Worm (Caenorhabditis elegans): Measurements from ENCODE around the gene C05G5.2.
A peak's percentile ranks its signal among the peaks of the same experiment; 100 is the strongest.

C05G5.2 gene

DNA sequence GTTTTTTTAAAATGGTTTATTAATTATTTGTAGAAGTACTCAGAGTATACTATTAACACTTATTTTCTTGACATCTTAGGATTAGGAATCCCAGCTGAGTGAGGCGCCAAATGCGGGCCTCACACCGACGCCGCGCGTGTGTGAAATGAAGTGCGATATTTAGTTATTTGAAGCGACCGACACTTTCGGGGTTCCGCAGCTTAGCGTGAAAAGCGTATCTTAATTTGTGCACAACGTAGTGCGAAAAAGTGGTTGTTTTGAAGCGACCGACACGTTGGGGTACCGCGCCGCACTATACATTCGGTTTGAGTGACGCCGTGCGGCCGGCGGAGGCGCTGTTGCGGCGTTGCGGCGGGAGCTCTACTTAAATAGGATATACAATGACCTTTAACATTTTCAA lies 42.2 kb upstream of the C05G5.2 start:
- TF ChIP-seq efl-1 (optimal IDR thresholded peaks at IDR 0.05): no peak
- peak in 1 of 2 experiments; percentile 9 for TF ChIP-seq efl-1 (GFP tag; optimal IDR thresholded peaks at IDR 0.05 in 1 of 2)
- peak; percentile 74 for TF ChIP-seq snpc-4 (tag; optimal IDR thresholded peaks at IDR 0.05)
- no peak for TF ChIP-seq isw-1 (GFP tag; IDR thresholded peaks at IDR 0.05)

ce11 chrX:14706698-14707285 lies 40.3 kb upstream of the C05G5.2 start, which contains the start of gene tmem-184:
Gene tmem-184, minus strand, starts transcription at chrX:14706861.
- no peak for TF ChIP-seq ceh-90 (tag; optimal IDR thresholded peaks at IDR 0.05)
- TF ChIP-seq elt-2 (tag; optimal IDR thresholded peaks at IDR 0.05): peak; percentile 9
- TF ChIP-seq zip-4 (GFP tag; optimal IDR thresholded peaks at IDR 0.05): no peak
- TF ChIP-seq fkh-8 (tag; optimal IDR thresholded peaks at IDR 0.05): no peak
- no peak for TF ChIP-seq swsn-7 (tag; optimal IDR thresholded peaks at IDR 0.05)
- peak in 2 of 6 experiments; percentile 7 to 26 for TF ChIP-seq elt-3 (tag; optimal IDR thresholded peaks at IDR 0.05)
- TF ChIP-seq efl-1 (optimal IDR thresholded peaks at IDR 0.05): no peak
- peak in 1 of 2 experiments; percentile 86 for TF ChIP-seq efl-1 (GFP tag; optimal IDR thresholded peaks at IDR 0.05 in 1 of 2)
- TF ChIP-seq nhr-71 (tag; optimal IDR thresholded peaks at IDR 0.05): peak; percentile 9
- TF ChIP-seq fkh-10 (GFP tag; optimal IDR thresholded peaks at IDR 0.05): no peak
- peak; percentile 57 for TF ChIP-seq lin-14 (GFP tag; optimal IDR thresholded peaks at IDR 0.05)
- no peak for TF ChIP-seq mep-1 (tag; optimal IDR thresholded peaks at IDR 0.05)
- no peak for TF ChIP-seq fkh-4 (tag; optimal IDR thresholded peaks at IDR 0.05; ENCODE audit: borderline replicate concordance)
- TF ChIP-seq dsc-1 (tag; optimal IDR thresholded peaks at IDR 0.05): peak; percentile 62
- TF ChIP-seq nhr-85 (tag): peak; percentile 64
- peak in 1 of 2 experiments; percentile 39 for TF ChIP-seq lin-35 (GFP tag; optimal IDR thresholded peaks at IDR 0.05)
- TF ChIP-seq grh-1 (GFP tag; IDR thresholded peaks at IDR 0.05): no peak

DNA sequence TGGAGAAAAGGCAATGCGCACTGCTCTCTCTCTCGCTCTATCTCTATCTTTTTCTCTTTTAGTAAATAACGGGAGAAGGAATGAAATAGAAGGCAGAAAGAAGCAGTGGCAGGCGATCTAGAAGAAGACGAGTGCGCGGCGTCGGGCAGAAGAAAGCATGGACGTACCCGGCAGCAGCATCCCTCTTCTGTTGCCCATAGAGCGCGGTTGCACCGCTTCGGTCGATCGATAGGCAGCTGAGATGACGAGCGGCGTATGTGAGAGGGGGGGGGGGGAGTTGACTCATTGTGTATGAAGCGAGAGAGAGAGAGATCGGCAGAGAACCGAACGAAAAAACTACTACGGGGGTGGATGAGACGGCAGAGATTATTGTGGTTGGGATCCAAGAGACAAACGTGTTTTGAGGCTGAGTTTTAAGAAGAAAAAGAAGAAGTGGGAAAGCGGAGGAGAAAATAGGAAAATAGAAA lies 38.9 kb upstream of the C05G5.2 start:
- peak; percentile 58 for TF ChIP-seq ztf-4 (tag; optimal IDR thresholded peaks at IDR 0.05)
- peak in 1 of 2 experiments; percentile 72 for TF ChIP-seq ztf-11 (tag; optimal IDR thresholded peaks at IDR 0.05)
- no peak for TF ChIP-seq hpl-2 (GFP tag; optimal IDR thresholded peaks at IDR 0.05)
- TF ChIP-seq unc-86 (tag; optimal IDR thresholded peaks at IDR 0.05): peak; percentile 96
- peak; percentile 92 for TF ChIP-seq xbp-1 (tag; optimal IDR thresholded peaks at IDR 0.05)
- TF ChIP-seq nhr-84 (tag; optimal IDR thresholded peaks at IDR 0.05): no peak
- peak; percentile 96 for TF ChIP-seq nhr-47 (tag; optimal IDR thresholded peaks at IDR 0.05)
- TF ChIP-seq sptf-1 (tag; optimal IDR thresholded peaks at IDR 0.05): no peak
- no peak for TF ChIP-seq nhr-28 (tag; optimal IDR thresholded peaks at IDR 0.05)
- peak; percentile 87 for TF ChIP-seq rnt-1 (tag; optimal IDR thresholded peaks at IDR 0.05)
- TF ChIP-seq fkh-8 (tag; optimal IDR thresholded peaks at IDR 0.05): peak; percentile 99
- TF ChIP-seq pax-3 (tag; optimal IDR thresholded peaks at IDR 0.05): peak; percentile 87
- peak; percentile 77 for TF ChIP-seq nhr-77 (tag; optimal IDR thresholded peaks at IDR 0.05)
- peak; percentile 78 to 81 for TF ChIP-seq lin-35 (GFP tag; optimal IDR thresholded peaks at IDR 0.05)
- TF ChIP-seq unc-98 (GFP tag; IDR thresholded peaks at IDR 0.05): no peak
- peak; percentile 59 for TF ChIP-seq vab-15 (tag; optimal IDR thresholded peaks at IDR 0.05)
- TF ChIP-seq sup-37 (GFP tag; optimal IDR thresholded peaks at IDR 0.05): peak; percentile 61
- peak; percentile 35 for TF ChIP-seq C04F5.9 (tag; optimal IDR thresholded peaks at IDR 0.05)
- TF ChIP-seq pag-3 (tag; optimal IDR thresholded peaks at IDR 0.05; ENCODE audit: borderline replicate concordance, insufficient read depth): peak; percentile 61
- peak; percentile 86 for TF ChIP-seq grh-1 (GFP tag; IDR thresholded peaks at IDR 0.05)
- TF ChIP-seq lsy-2 (tag; optimal IDR thresholded peaks at IDR 0.05): peak; percentile 84 to 89
- TF ChIP-seq nhr-76 (tag; optimal IDR thresholded peaks at IDR 0.05): no peak
- TF ChIP-seq nhr-11 (tag; optimal IDR thresholded peaks at IDR 0.05): peak; percentile 8
- TF ChIP-seq ama-1 (optimal IDR thresholded peaks at IDR 0.05): no peak
- TF ChIP-seq elt-2 (tag; optimal IDR thresholded peaks at IDR 0.05): no peak
- TF ChIP-seq sox-4 (tag; optimal IDR thresholded peaks at IDR 0.05): peak; percentile 83
- TF ChIP-seq fos-1 (tag; optimal IDR thresholded peaks at IDR 0.05): peak; percentile 89
- TF ChIP-seq nhr-237 (tag; optimal IDR thresholded peaks at IDR 0.05): peak; percentile 81
- TF ChIP-seq mep-1 (tag; optimal IDR thresholded peaks at IDR 0.05): peak; percentile 88
- TF ChIP-seq jun-1 (tag; optimal IDR thresholded peaks at IDR 0.05): peak; percentile 92
- no peak for TF ChIP-seq pqm-1 (tag; optimal IDR thresholded peaks at IDR 0.05)
- peak; percentile 74 for TF ChIP-seq lin-15B (tag; optimal IDR thresholded peaks at IDR 0.05)
- peak; percentile 54 for TF ChIP-seq F16B12.6 (tag; optimal IDR thresholded peaks at IDR 0.05)
- no peak for TF ChIP-seq ceh-63 (GFP tag; optimal IDR thresholded peaks at IDR 0.05)
- peak; percentile 94 for TF ChIP-seq tbx-2 (tag; optimal IDR thresholded peaks at IDR 0.05)
- TF ChIP-seq zip-4 (GFP tag; optimal IDR thresholded peaks at IDR 0.05): peak; percentile 54
